Worm (Caenorhabditis elegans) whole organism, L3 larva: ENCODE results near the gene Y94H6A.2.

Experiments
- fkh-10 ChIP-seq: sonication (generic microtip); optimal IDR thresholded peaks from 2 replicates; lab custom pipeline; 2017; ENCODE audit warnings: missing biosample characterization, missing genetic modification reagents, missing genetic modification characterization
- nhr-23 ChIP-seq: fragments of 150-350 bp; optimal IDR thresholded peaks from 2 replicates; lab custom pipeline; 2014; ENCODE audit warnings: missing biosample characterization, missing genetic modification reagents, missing genetic modification characterization
- sea-2 ChIP-seq: fragments of 150-350 bp; sonication (generic microtip); optimal IDR thresholded peaks from 4 replicates; lab custom pipeline; 2014; ENCODE audit warnings: missing biosample characterization, missing genetic modification reagents, missing genetic modification characterization
- zag-1 ChIP-seq: fragments of 150-350 bp; optimal IDR thresholded peaks from 2 replicates; lab custom pipeline; 2014; ENCODE audit warnings: missing biosample characterization, missing genetic modification characterization
- ztf-4 ChIP-seq: fragments of 150-350 bp; optimal IDR thresholded peaks from 2 replicates; lab custom pipeline; 2014; ENCODE audit warnings: missing biosample characterization, missing genetic modification characterization

DNA sequence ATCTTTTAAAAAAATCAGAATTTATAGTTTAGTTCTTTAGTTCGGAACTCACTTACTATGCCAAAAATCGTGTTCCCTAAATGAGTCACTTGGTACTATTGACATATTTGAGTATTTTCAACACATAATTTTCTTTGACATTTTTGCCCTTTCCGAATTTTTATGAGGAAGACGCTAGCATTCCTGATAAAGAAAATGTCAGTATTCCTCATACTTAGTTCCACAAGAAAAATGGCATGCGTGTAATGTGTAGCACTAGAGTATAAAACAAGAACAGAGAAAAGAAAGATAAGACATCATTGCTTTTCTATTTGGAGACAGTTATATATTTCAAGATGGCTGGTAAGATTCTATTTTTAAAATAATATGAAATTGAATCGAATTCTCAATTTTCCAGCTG lies at the start of gene Y94H6A.2:
- TF ChIP-seq zag-1 (tag; lab: Kevin White, UChicago) (no peak), nhr-23 (no peak), ztf-4 (no peak), fkh-10 (no peak), sea-2 (GFP tag; lab: Kevin White, UChicago) (no peak)
